Fruit fly (Drosophila melanogaster): Measurements from ENCODE around the gene grp.

DNA sequence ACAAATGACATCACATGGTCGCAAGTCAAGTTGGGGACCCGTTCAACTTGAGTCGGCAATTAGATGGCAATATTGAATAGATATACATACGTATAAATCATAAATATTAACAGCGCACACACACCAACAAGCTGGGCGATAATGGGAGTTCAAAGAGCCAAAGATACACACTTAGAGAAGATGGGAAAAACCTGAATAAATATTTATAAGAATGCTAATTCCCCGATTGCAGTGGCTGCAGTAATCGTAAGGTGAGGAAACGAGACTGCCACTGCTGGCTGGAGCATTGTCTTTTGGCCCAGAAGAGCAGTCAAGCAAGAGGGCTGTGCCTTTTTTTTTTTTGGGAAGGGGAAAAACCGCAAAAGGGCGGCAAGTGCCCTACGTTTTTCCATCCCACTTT is 30.4 kb downstream of the grp start:
- TF ChIP-seq Blimp-1 (GFP tag; optimal IDR thresholded peaks at IDR 0.05) (no peak), net (GFP tag; optimal IDR thresholded peaks at IDR 0.05) (no peak), CG8632 (GFP tag; optimal IDR thresholded peaks at IDR 0.05) (no peak), Hr39 (GFP tag; optimal IDR thresholded peaks at IDR 0.05) (no peak), Gug (GFP tag; IDR thresholded peaks at IDR 0.05) (no peak), CG31627 (GFP tag; optimal IDR thresholded peaks at IDR 0.05) (no peak), CG7368 (GFP tag; optimal IDR thresholded peaks at IDR 0.05) (no peak), CG3919 (GFP tag; optimal IDR thresholded peaks at IDR 0.05) (no peak)

Measured in whole organism, prepupa.